Worm (Caenorhabditis elegans) whole organism, young adult: ENCODE results near the gene his-42.
A peak's percentile ranks its signal among the peaks of the same experiment; 100 is the strongest.

ENCODE experiments used
- B0261.1 ChIP-seq: sonication (generic microtip); optimal IDR thresholded peaks from 2 replicates; lab custom pipeline; 2016; ENCODE audit warnings: mild to moderate bottlenecking, missing genetic modification characterization, moderate library complexity, missing compliant biosample characterization
- B0336.3 ChIP-seq: fragments of 200-800 bp; sonication (Bioruptor generic); IDR thresholded peaks from 2 replicates; pipeline ENCODE4 v1.3.6; 2022; ENCODE audit warnings: missing genetic modification characterization, missing compliant biosample characterization
- C06A6.2 ChIP-seq: fragments of 200-800 bp; sonication (Bioruptor generic); conservative IDR thresholded peaks from 2 replicates; pipeline ENCODE4 v1.3.6; 2022; ENCODE audit warnings: missing genetic modification characterization, missing compliant biosample characterization
- D2030.7 ChIP-seq: fragments of 200-800 bp; sonication (Bioruptor generic); IDR thresholded peaks from 2 replicates; pipeline ENCODE4 v1.3.6; 2022; ENCODE audit warnings: missing genetic modification reagents, missing genetic modification characterization, missing compliant biosample characterization
- F10E7.11 ChIP-seq: sonication (generic microtip); optimal IDR thresholded peaks from 2 replicates; lab custom pipeline; 2017; ENCODE audit warnings: mild to moderate bottlenecking, missing genetic modification characterization, moderate library complexity, missing compliant biosample characterization
- F23B12.7 ChIP-seq: sonication (generic microtip); optimal IDR thresholded peaks from 2 replicates; lab custom pipeline; 2017; ENCODE audit warnings: missing genetic modification characterization, mild to moderate bottlenecking, missing compliant biosample characterization, antibody characterized with exemption, moderate library complexity; ENCODE audit not compliant: insufficient read depth
- F49E8.2 ChIP-seq: sonication (generic microtip); optimal IDR thresholded peaks from 3 replicates; lab custom pipeline; 2017; ENCODE audit warnings: missing genetic modification characterization, mild to moderate bottlenecking, missing compliant biosample characterization, antibody characterized with exemption, moderate library complexity; ENCODE audit not compliant: insufficient read depth
- F52B5.7 ChIP-seq: sonication (generic microtip); optimal IDR thresholded peaks from 2 replicates; lab custom pipeline; 2016; ENCODE audit warnings: mild to moderate bottlenecking, missing genetic modification characterization, missing compliant biosample characterization
- Y56A3A.18 ChIP-seq: fragments of 200-800 bp; sonication (Bioruptor generic); IDR thresholded peaks from 2 replicates; pipeline ENCODE4 v1.3.6; 2022; ENCODE audit warnings: missing genetic modification reagents, missing genetic modification characterization, missing compliant biosample characterization
- attf-6 ChIP-seq: fragments of 200-800 bp; sonication (Bioruptor generic); IDR thresholded peaks from 2 replicates; pipeline ENCODE4 v1.3.6; 2022; ENCODE audit warnings: missing genetic modification reagents, missing genetic modification characterization, missing compliant biosample characterization
- bed-1 ChIP-seq: fragments of 200-800 bp; sonication (Bioruptor generic); IDR thresholded peaks from 2 replicates; pipeline ENCODE4 v1.3.6; 2022; ENCODE audit warnings: missing genetic modification reagents, missing genetic modification characterization, missing compliant biosample characterization
- ceh-100 ChIP-seq: fragments of 200-800 bp; sonication (Bioruptor generic); IDR thresholded peaks from 2 replicates; pipeline ENCODE4 v1.3.6; 2022; ENCODE audit warnings: missing genetic modification reagents, missing genetic modification characterization, missing compliant biosample characterization
- ceh-40 ChIP-seq: fragments of 200-800 bp; sonication (Bioruptor generic); IDR thresholded peaks from 2 replicates; pipeline ENCODE4 v1.3.6; 2022; ENCODE audit warnings: missing genetic modification characterization, missing compliant biosample characterization
- ceh-58 ChIP-seq: fragments of 200-800 bp; sonication (Bioruptor generic); IDR thresholded peaks from 2 replicates; pipeline ENCODE4 v1.3.6; 2022; ENCODE audit warnings: missing genetic modification characterization, missing compliant biosample characterization
- ceh-79 ChIP-seq: sonication (generic microtip); optimal IDR thresholded peaks from 2 replicates; lab custom pipeline; 2017; ENCODE audit warnings: mild to moderate bottlenecking, missing genetic modification characterization, missing compliant biosample characterization
- ceh-91 ChIP-seq: fragments of 200-800 bp; sonication (Bioruptor generic); IDR thresholded peaks from 2 replicates; pipeline ENCODE4 v1.3.6; 2022; ENCODE audit warnings: missing genetic modification reagents, missing genetic modification characterization, missing compliant biosample characterization
- efl-1 ChIP-seq: fragments of 150-350 bp; optimal IDR thresholded peaks from 2 replicates; lab custom pipeline; 2014; ENCODE audit warnings: missing biosample characterization, missing genetic modification reagents, missing genetic modification characterization
- ets-4 ChIP-seq: fragments of 200-800 bp; sonication (Bioruptor generic); optimal IDR thresholded peaks from 2 replicates; lab custom pipeline; 2018; ENCODE audit warnings: mild to moderate bottlenecking, missing genetic modification characterization, missing compliant biosample characterization
- fkh-3 ChIP-seq: sonication (generic microtip); optimal IDR thresholded peaks from 2 replicates; lab custom pipeline; 2016; ENCODE audit warnings: mild to moderate bottlenecking, missing genetic modification characterization, missing compliant biosample characterization
- hmg-1.2 ChIP-seq: fragments of 200-800 bp; sonication (Bioruptor generic); IDR thresholded peaks from 2 replicates; pipeline ENCODE4 v1.3.6; 2022; ENCODE audit warnings: missing genetic modification reagents, missing genetic modification characterization, missing compliant biosample characterization
- hmg-20 ChIP-seq: fragments of 200-800 bp; sonication (Bioruptor generic); IDR thresholded peaks from 2 replicates; pipeline ENCODE4 v1.3.6; 2022; ENCODE audit warnings: missing genetic modification reagents, missing genetic modification characterization, missing compliant biosample characterization
- let-526 ChIP-seq: fragments of 200-800 bp; sonication (Bioruptor generic); IDR thresholded peaks from 2 replicates; pipeline ENCODE4 v1.3.6; 2022; ENCODE audit warnings: missing genetic modification reagents, missing genetic modification characterization, missing compliant biosample characterization
- lin-26 ChIP-seq: fragments of 200-800 bp; sonication (Bioruptor generic); IDR thresholded peaks from 2 replicates; pipeline ENCODE4 v1.3.6; 2022; ENCODE audit warnings: missing genetic modification reagents, missing genetic modification characterization, missing compliant biosample characterization
- lin-35 ChIP-seq, 3 experiments: fragments of 150-350 bp in 2 of 3; sonication (generic microtip) in 1 of 3; optimal IDR thresholded peaks; 2 replicates each; lab custom pipeline; 2014 to 2018; ENCODE audit warnings: missing biosample characterization in 3 of 3, missing genetic modification characterization in 3 of 3, missing genetic modification reagents in 3 of 3
- lsy-27 ChIP-seq: sonication (generic microtip); optimal IDR thresholded peaks from 2 replicates; lab custom pipeline; 2017; ENCODE audit warnings: missing genetic modification characterization, mild to moderate bottlenecking, missing compliant biosample characterization, antibody characterized with exemption, missing genotype, borderline replicate concordance; ENCODE audit not compliant: insufficient read depth
- mcd-1 ChIP-seq: fragments of 200-800 bp; sonication (Bioruptor generic); IDR thresholded peaks from 2 replicates; pipeline ENCODE4 v1.3.6; 2022; ENCODE audit warnings: missing genetic modification reagents, missing genetic modification characterization, missing compliant biosample characterization
- nfyb-1 ChIP-seq: fragments of 200-800 bp; sonication (Bioruptor generic); IDR thresholded peaks from 2 replicates; pipeline ENCODE4 v1.3.6; 2022; ENCODE audit warnings: missing genetic modification reagents, missing genetic modification characterization, missing compliant biosample characterization
- rpc-1 ChIP-seq, 2 experiments: fragments of 150-350 bp in 1 of 2; sonication (generic microtip) in 1 of 2; optimal IDR thresholded peaks; 2 replicates each; lab custom pipeline; 2014 to 2018; ENCODE audit warnings: missing biosample characterization in 1 of 2, missing genetic modification characterization in 1 of 2, missing genetic modification reagents in 1 of 2, missing genotype in 1 of 2
- sdz-38 ChIP-seq: sonication (generic microtip); optimal IDR thresholded peaks from 2 replicates; lab custom pipeline; 2016; ENCODE audit warnings: missing genotype, missing genetic modification characterization, missing compliant biosample characterization
- snpc-1.3 ChIP-seq: sonication (generic microtip); optimal IDR thresholded peaks from 2 replicates; lab custom pipeline; 2017; ENCODE audit warnings: missing genetic modification characterization, mild to moderate bottlenecking, missing compliant biosample characterization, antibody characterized with exemption, moderate library complexity, missing genotype, missing genetic modification reagents; ENCODE audit not compliant: insufficient read depth
- snpc-3.4 ChIP-seq: sonication (generic microtip); optimal IDR thresholded peaks from 2 replicates; lab custom pipeline; 2017; ENCODE audit warnings: missing genetic modification characterization, mild to moderate bottlenecking, missing compliant biosample characterization, antibody characterized with exemption, moderate library complexity, missing genotype, missing genetic modification reagents
- zfh-2 ChIP-seq: fragments of 200-800 bp; sonication (Bioruptor generic); conservative IDR thresholded peaks from 2 replicates; pipeline ENCODE4 v1.3.6; 2022; ENCODE audit warnings: missing genetic modification reagents, missing genetic modification characterization, missing compliant biosample characterization
- ztf-25 ChIP-seq: fragments of 200-800 bp; sonication (Bioruptor generic); IDR thresholded peaks from 2 replicates; pipeline ENCODE4 v1.3.6; 2022; ENCODE audit warnings: missing genetic modification reagents, missing genetic modification characterization, missing compliant biosample characterization

Gene his-42

ce11 chrII:13828597-13828996, at the start of gene his-42:
TSS of gene his-42 (minus strand) at chrII:13828697.
- TF ChIP-seq lin-26 (GFP tag; lab: Robert Waterston, UW), result no peak
- no peak for TF ChIP-seq F10E7.11 (tag; lab: Kevin White, UChicago)
- TF ChIP-seq let-526 (GFP tag; lab: Robert Waterston, UW), result no peak
- no peak for TF ChIP-seq ceh-79 (tag; lab: Kevin White, UChicago)
- TF ChIP-seq F23B12.7 (tag; lab: Kevin White, UChicago), result no peak
- TF ChIP-seq fkh-3 (tag; lab: Kevin White, UChicago), result no peak
- TF ChIP-seq lsy-27 (tag; lab: Kevin White, UChicago), result no peak
- no peak for TF ChIP-seq lin-35 (GFP tag; optimal IDR thresholded peaks at IDR 0.05; lab: Kevin White, UChicago)
- no peak for TF ChIP-seq snpc-1.3 (tag; lab: Kevin White, UChicago)
- no peak for TF ChIP-seq attf-6
- TF ChIP-seq D2030.7 (GFP tag; lab: Robert Waterston, UW), result no peak
- no peak for TF ChIP-seq efl-1
- no peak for TF ChIP-seq bed-1 (GFP tag; lab: Robert Waterston, UW)
- TF ChIP-seq hmg-1.2, result no peak
- no peak for TF ChIP-seq ceh-91 (GFP tag; lab: Robert Waterston, UW)
- no peak for TF ChIP-seq C06A6.2 (GFP tag; lab: Robert Waterston, UW)

DNA sequence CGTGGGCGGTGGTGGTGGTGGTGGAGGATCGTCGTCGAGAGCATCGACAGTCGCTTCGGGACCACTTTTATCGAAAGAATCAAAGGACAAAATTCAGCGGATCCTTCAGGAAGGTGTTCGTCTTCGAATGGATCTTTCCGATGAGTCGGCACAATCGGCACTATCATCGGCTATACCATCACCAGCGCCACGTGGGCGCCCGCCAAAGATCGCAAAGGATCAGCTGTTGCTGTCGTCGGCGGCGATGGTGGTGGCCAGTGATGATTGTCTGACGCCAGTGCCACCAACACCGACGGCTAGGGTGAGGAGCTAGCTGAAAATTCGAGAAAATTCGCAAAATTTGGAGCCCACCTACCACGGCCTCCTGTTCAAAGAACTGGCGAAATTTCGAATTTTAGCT, 49.5 kb upstream of the his-42 start:
- TF ChIP-seq zfh-2, result peak; percentile 69
- TF ChIP-seq ceh-100 (GFP tag; lab: Robert Waterston, UW), result no peak
- TF ChIP-seq hmg-1.2, result no peak
- no peak for TF ChIP-seq ceh-91 (GFP tag; lab: Robert Waterston, UW)
- no peak for TF ChIP-seq rpc-1 (optimal IDR thresholded peaks at IDR 0.05; lab: Kevin White, UChicago)
- no peak for TF ChIP-seq rpc-1 (tag; optimal IDR thresholded peaks at IDR 0.05; lab: Kevin White, UChicago)
- TF ChIP-seq B0261.1 (tag; lab: Kevin White, UChicago), result no peak
- no peak for TF ChIP-seq sdz-38 (tag; lab: Kevin White, UChicago)

DNA sequence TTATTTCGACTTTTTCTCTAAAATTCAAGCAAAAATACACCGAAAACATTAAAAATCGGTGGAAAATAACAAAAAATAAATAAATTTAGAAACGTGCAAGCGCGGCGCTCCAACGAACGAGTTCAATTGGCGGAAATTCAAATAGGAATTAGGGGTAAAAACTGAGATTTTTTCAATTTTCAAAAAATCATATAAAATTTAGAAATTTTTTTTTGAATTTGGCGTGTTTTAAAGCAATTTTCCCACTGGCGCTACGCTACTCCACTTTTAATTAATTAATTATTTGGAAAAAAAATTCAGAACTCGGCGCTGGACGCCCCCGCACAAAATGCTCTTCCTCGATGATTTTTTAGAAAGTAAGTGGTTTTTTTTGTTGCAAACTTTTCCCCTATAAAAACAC, 47.2 kb upstream of the his-42 start, which contains the start of gene ing-3:
Gene ing-3 (plus strand): TSS at position 301 of the 400 bp plus-strand sequence.
- TF ChIP-seq Y56A3A.18 (GFP tag; lab: Robert Waterston, UW), result no peak
- no peak for TF ChIP-seq B0336.3 (GFP tag; lab: Robert Waterston, UW)
- no peak for TF ChIP-seq mcd-1 (GFP tag; lab: Robert Waterston, UW)
- no peak for TF ChIP-seq C06A6.2 (GFP tag; lab: Robert Waterston, UW)
- TF ChIP-seq ets-4 (GFP tag; lab: Kevin White, UChicago), result no peak
- TF ChIP-seq D2030.7 (GFP tag; lab: Robert Waterston, UW), result no peak
- TF ChIP-seq F52B5.7, result no peak
- no peak for TF ChIP-seq ceh-58
- TF ChIP-seq lin-35 (GFP tag; optimal IDR thresholded peaks at IDR 0.05; lab: Kevin White, UChicago), result no peak
- no peak for TF ChIP-seq snpc-3.4 (tag; lab: Kevin White, UChicago)
- TF ChIP-seq ceh-40 (GFP tag; lab: Robert Waterston, UW), result no peak
- no peak for TF ChIP-seq nfyb-1 (GFP tag; lab: Robert Waterston, UW)
- TF ChIP-seq ztf-25 (GFP tag; lab: Robert Waterston, UW), result no peak
- no peak for TF ChIP-seq hmg-20 (GFP tag; lab: Robert Waterston, UW)
- no peak for TF ChIP-seq F49E8.2
